Fruit fly (Drosophila melanogaster): Measurements from ENCODE around the gene CG7878.
A peak's percentile ranks its signal among the peaks of the same experiment; 100 is the strongest.

Gene CG7878

DNA sequence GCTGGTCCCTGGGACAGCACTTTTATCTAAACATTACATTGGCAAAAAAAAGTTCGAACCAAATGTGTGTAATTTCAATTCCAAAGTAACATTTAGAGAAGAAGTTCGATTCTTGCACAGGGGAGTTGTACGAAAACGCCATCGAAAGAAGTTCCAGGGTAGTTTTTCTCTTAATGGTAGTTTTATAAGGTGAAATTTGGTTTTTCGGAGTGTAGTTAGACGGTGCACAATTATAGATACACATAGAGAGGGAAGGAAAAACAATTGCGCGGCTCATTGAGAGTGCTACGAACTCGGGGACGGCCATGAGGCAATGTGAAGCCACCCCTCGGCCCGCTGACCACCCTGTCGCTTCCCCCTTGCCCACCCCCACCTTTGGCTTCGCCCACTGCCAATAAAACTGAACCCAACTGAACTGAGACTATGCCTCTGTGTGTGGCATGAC is 12.3 kb upstream of the CG7878 start (continued):
- no peak for TF ChIP-seq Eip93F (GFP tag; optimal IDR thresholded peaks at IDR 0.05)
- no peak for TF ChIP-seq svp (GFP tag)
- TF ChIP-seq CG6163 (GFP tag; IDR thresholded peaks at IDR 0.05), result peak; percentile 81
- TF ChIP-seq CG32006 (GFP tag; optimal IDR thresholded peaks at IDR 0.05), result peak; percentile 74
- peak; percentile 50 for TF ChIP-seq CG3919 (GFP tag; optimal IDR thresholded peaks at IDR 0.05)
- no peak for TF ChIP-seq Sox15 (GFP tag; optimal IDR thresholded peaks at IDR 0.05)
- no peak for TF ChIP-seq spab (GFP tag; optimal IDR thresholded peaks at IDR 0.05)
- peak; percentile 18 for TF ChIP-seq Hr39 (GFP tag; optimal IDR thresholded peaks at IDR 0.05)

DNA sequence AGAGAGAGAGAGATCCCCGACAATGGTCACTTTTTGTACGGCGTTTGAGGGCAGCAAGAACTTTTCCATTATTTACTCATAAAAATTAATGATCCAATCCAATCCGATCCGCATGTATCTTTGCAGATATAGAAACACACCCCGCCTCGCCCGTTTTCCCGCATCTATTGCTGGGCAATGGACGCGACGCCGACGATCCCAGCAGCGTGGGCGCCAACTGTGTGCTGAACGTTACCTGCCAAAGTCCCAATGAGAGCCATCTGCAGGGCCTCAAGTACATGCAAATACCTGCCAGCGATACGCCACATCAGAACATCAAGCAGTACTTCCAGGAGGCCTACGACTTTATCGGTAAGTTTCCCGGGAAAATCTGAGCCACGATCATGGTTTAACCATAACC is 11.6 kb upstream of the CG7878 start:
- TF ChIP-seq acj6 (GFP tag; optimal IDR thresholded peaks at IDR 0.05), result no peak
- no peak for TF ChIP-seq CG1621 (tag; optimal IDR thresholded peaks at IDR 0.05)
- TF ChIP-seq CG6163 (GFP tag; IDR thresholded peaks at IDR 0.05), result 0 out of 3 replicates have a peak, but pooled peaks have one; percentile 35

DNA sequence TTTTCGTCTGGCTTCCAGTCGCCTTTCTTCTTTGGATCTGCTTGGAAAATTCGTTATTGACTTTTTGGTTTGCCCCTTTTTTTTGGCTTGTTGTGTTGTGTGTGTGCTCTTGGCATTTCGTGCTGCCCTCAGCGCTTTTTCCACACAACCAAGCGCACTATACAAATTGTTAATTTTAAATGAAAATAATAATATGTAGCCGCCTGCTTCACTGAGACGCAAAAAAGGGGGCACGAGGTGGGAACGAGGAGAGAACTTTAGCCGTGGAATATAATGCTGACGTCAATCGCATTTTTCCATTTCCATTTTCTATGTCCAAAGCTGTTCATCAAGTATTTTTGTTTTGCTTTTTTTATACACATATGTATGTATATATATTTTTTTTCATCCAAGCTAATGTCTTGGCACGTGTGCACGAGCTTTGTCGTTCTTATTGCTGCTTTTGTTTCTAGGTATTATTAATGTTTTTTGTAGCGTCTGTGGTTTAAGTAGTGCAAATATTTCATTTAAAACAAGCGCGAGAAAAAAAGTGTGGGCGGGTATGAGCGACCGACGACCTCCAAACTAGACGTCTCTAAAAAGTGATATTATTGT is 10.6 kb upstream of the CG7878 start:
- peak; percentile 33 for TF ChIP-seq Eip78C (GFP tag)
- no peak for TF ChIP-seq pdm3 (GFP tag; optimal IDR thresholded peaks at IDR 0.05)
- TF ChIP-seq CG6276 (GFP tag; optimal IDR thresholded peaks at IDR 0.05), result no peak
- TF ChIP-seq vri (GFP tag; optimal IDR thresholded peaks at IDR 0.05), result no peak

DNA sequence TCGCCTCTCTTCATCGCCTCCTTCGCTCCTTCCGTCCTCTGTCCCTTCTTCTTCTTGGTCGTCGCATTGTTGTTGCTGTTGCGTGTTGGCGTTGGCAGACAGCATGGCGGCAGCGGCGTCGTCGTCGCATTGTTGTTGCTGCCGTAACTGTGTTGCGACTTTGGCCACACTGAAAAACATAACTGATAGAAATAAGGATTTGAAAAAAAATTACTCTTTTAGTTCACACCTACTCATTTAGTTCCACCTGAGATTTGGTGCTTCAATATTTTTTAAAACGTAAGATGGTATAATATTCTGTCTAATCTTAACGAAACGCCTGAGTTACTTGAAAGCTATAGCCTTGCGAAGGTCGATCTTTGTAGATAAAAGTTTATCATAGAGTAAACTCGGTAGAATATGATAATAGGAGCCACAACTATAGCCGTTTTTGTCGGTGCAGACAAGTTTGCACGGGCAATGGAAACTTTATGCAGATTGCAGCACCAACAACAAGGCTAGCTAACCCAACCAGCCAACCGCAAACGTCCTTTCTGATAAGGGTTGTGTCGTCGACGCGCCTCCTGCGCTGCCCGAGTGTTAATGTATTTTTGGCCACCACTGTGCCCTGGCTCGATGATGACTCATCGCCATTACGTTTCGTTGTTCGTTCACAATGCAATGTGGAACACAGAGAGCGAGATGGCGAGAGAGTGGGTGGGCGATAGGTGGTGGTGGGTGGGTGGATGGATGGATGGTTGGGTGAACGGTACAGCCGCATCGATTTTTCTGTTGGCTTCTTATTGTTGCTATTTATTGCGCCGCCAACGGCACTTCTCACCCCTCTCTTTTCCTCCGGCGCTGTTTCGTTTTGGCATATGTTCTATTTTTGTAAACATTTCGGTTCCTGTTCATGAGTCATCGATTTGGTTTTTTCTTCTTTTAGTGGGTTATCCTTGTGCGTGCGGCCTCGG is 9.4 kb upstream of the CG7878 start:
- TF ChIP-seq eg (GFP tag; IDR thresholded peaks at IDR 0.05) (peak; percentile 78), CG10669 (GFP tag; optimal IDR thresholded peaks at IDR 0.05) (peak; percentile 96), CG9139 (GFP tag; optimal IDR thresholded peaks at IDR 0.05) (peak; percentile 75), CG6163 (GFP tag; IDR thresholded peaks at IDR 0.05) (peak; percentile 84), net (GFP tag; optimal IDR thresholded peaks at IDR 0.05) (peak; percentile 90), spab (GFP tag; optimal IDR thresholded peaks at IDR 0.05) (peak; percentile 94), Eip78C (GFP tag) (peak; percentile 98), fd59A (GFP tag; optimal IDR thresholded peaks at IDR 0.05) (peak; percentile 94), ss (GFP tag; optimal IDR thresholded peaks at IDR 0.05) (peak; percentile 91 to 95), Sox102F (GFP tag; optimal IDR thresholded peaks at IDR 0.05) (peak; percentile 84), salr (GFP tag; optimal IDR thresholded peaks at IDR 0.05) (peak; percentile 90 to 91), Sox15 (GFP tag; optimal IDR thresholded peaks at IDR 0.05) (peak; percentile 91), Met (GFP tag; optimal IDR thresholded peaks at IDR 0.05) (peak; percentile 92), fkh (GFP tag; optimal IDR thresholded peaks at IDR 0.05) (peak; percentile 49), CG10631 (GFP tag; optimal IDR thresholded peaks at IDR 0.05) (peak; percentile 93), Eip75B (GFP tag; optimal IDR thresholded peaks at IDR 0.05) (peak; percentile 91), Ets96B (tag; optimal IDR thresholded peaks at IDR 0.05) (peak; percentile 95), CG11902 (GFP tag; optimal IDR thresholded peaks at IDR 0.05) (peak; percentile 83), topi (GFP tag; optimal IDR thresholded peaks at IDR 0.05) (peak; percentile 88), CG4318 (GFP tag; optimal IDR thresholded peaks at IDR 0.05) (peak; percentile 81), CG8632 (GFP tag; optimal IDR thresholded peaks at IDR 0.05) (peak; percentile 92), CG8319 (GFP tag; optimal IDR thresholded peaks at IDR 0.05) (peak; percentile 86), CG6276 (GFP tag; optimal IDR thresholded peaks at IDR 0.05) (peak; percentile 85), esn (GFP tag; optimal IDR thresholded peaks at IDR 0.05) (peak; percentile 92), vri (GFP tag; optimal IDR thresholded peaks at IDR 0.05) (peak; percentile 51), fd85E (GFP tag; optimal IDR thresholded peaks at IDR 0.05) (peak; percentile 36), acj6 (GFP tag; optimal IDR thresholded peaks at IDR 0.05) (peak; percentile 92), Sox14 (GFP tag; optimal IDR thresholded peaks at IDR 0.05) (peak; percentile 91), OdsH (GFP tag; optimal IDR thresholded peaks at IDR 0.05) (peak; percentile 93), CG3919 (GFP tag; optimal IDR thresholded peaks at IDR 0.05) (peak; percentile 92), CG3032 (tag; optimal IDR thresholded peaks at IDR 0.05) (peak; percentile 94), CG32006 (GFP tag; optimal IDR thresholded peaks at IDR 0.05) (peak; percentile 95), achi (GFP tag; optimal IDR thresholded peaks at IDR 0.05) (peak; percentile 89), dsx (GFP tag; optimal IDR thresholded peaks at IDR 0.05; ENCODE audit: poor library complexity, severe bottlenecking) (peak; percentile 93), Hr39 (GFP tag; optimal IDR thresholded peaks at IDR 0.05) (peak; percentile 89), Blimp-1 (GFP tag; optimal IDR thresholded peaks at IDR 0.05) (peak; percentile 57)
